Worm (Caenorhabditis elegans) whole organism, L4 larva: ENCODE measurements around the gene stdh-1.
A peak's percentile ranks its signal among the peaks of the same experiment; 100 is the strongest.

Experiments used
- T20F7.1 ChIP-seq: fragments of 200-800 bp; sonication (Bioruptor generic); optimal IDR thresholded peaks from 2 replicates; lab custom pipeline; 2018; ENCODE audit warnings: mild to moderate bottlenecking, missing genetic modification characterization, missing compliant biosample characterization
- T26A8.4 ChIP-seq: fragments of 200-800 bp; sonication (Bioruptor generic); IDR thresholded peaks from 2 replicates; pipeline ENCODE4 v1.3.6; 2022; ENCODE audit warnings: missing genetic modification characterization, missing compliant biosample characterization
- Y48G9A.11 ChIP-seq: fragments of 200-800 bp; sonication (Bioruptor generic); IDR thresholded peaks from 2 replicates; pipeline ENCODE4 v1.3.6; 2022; ENCODE audit warnings: missing genetic modification reagents, missing genetic modification characterization, missing compliant biosample characterization
- Y75B8A.6 ChIP-seq: fragments of 200-800 bp; sonication (Bioruptor generic); IDR thresholded peaks from 2 replicates; pipeline ENCODE4 v1.3.6; 2022; ENCODE audit warnings: missing genetic modification reagents, missing genetic modification characterization, missing compliant biosample characterization
- aha-1 ChIP-seq: fragments of 150-350 bp; peaks from one replicate; lab custom pipeline; 2014; ENCODE audit warnings: missing biosample characterization, missing genetic modification characterization
- aly-2 ChIP-seq: sonication (generic microtip); optimal IDR thresholded peaks from 2 replicates; lab custom pipeline; 2018; ENCODE audit warnings: missing biosample characterization, missing genetic modification characterization
- ama-1 ChIP-seq: fragments of 150-350 bp; optimal IDR thresholded peaks from 2 replicates; lab custom pipeline; 2014; ENCODE audit warnings: inconsistent platforms, mixed read lengths
- arid-1 ChIP-seq: fragments of 200-800 bp; sonication (Bioruptor generic); conservative IDR thresholded peaks from 2 replicates; pipeline ENCODE4 v1.3.6; 2022; ENCODE audit warnings: missing genetic modification reagents, missing genetic modification characterization, missing compliant biosample characterization
- ceh-28 ChIP-seq: fragments of 150-350 bp; optimal IDR thresholded peaks from 2 replicates; lab custom pipeline; 2014; ENCODE audit warnings: missing biosample characterization, missing genetic modification reagents, missing genetic modification characterization
- ces-1 ChIP-seq: fragments of 150-350 bp; sonication (generic microtip); optimal IDR thresholded peaks from 4 replicates; lab custom pipeline; 2014; ENCODE audit warnings: missing biosample characterization, missing genetic modification reagents, missing genetic modification characterization
- daf-16 ChIP-seq, 3 experiments: sonication (generic microtip); optimal IDR thresholded peaks; 2 replicates each; lab custom pipeline; 2016 to 2017; ENCODE audit warnings: missing genetic modification characterization in 3 of 3, missing genetic modification reagents in 3 of 3, mild to moderate bottlenecking in 2 of 3, missing compliant biosample characterization in 2 of 3, missing biosample characterization in 1 of 3, moderate library complexity in 1 of 3
- daf-8 ChIP-seq: fragments of 200-800 bp; sonication (Bioruptor generic); IDR thresholded peaks from 2 replicates; pipeline ENCODE4 v1.3.6; 2022; ENCODE audit warnings: missing genetic modification characterization, missing compliant biosample characterization
- dpl-1 ChIP-seq: fragments of 150-350 bp; optimal IDR thresholded peaks from 2 replicates; lab custom pipeline; 2014; ENCODE audit warnings: missing biosample characterization, missing genetic modification reagents, missing genetic modification characterization
- dve-1 ChIP-seq: sonication (generic microtip); optimal IDR thresholded peaks from 2 replicates; lab custom pipeline; 2017; ENCODE audit warnings: antibody characterized with exemption, mild to moderate bottlenecking, missing genetic modification characterization, missing compliant biosample characterization; ENCODE audit not compliant: insufficient read depth
- egl-43 ChIP-seq: fragments of 200-800 bp; sonication (Bioruptor generic); IDR thresholded peaks from 2 replicates; pipeline ENCODE4 v1.3.6; 2022; ENCODE audit warnings: missing genetic modification reagents, missing genetic modification characterization, missing compliant biosample characterization
- fos-1 ChIP-seq: fragments of 150-350 bp; optimal IDR thresholded peaks from 2 replicates; lab custom pipeline; 2014; ENCODE audit warnings: missing biosample characterization, missing genetic modification characterization
- gei-8 ChIP-seq: fragments of 200-800 bp; sonication (Bioruptor generic); optimal IDR thresholded peaks from 2 replicates; lab custom pipeline; 2018; ENCODE audit warnings: mild to moderate bottlenecking, missing genetic modification characterization, missing compliant biosample characterization
- hif-1 ChIP-seq, 2 experiments: sonication (generic microtip); optimal IDR thresholded peaks; 2 replicates each; lab custom pipeline; 2016 to 2017; ENCODE audit warnings: missing compliant biosample characterization in 2 of 2, missing genetic modification characterization in 2 of 2, missing genetic modification reagents in 2 of 2, missing genotype in 2 of 2, mild to moderate bottlenecking in 1 of 2
- lin-1 ChIP-seq: fragments of 200-800 bp; sonication (Bioruptor generic); IDR thresholded peaks from 2 replicates; pipeline ENCODE4 v1.3.6; 2022; ENCODE audit warnings: missing genetic modification reagents, missing genetic modification characterization, missing compliant biosample characterization
- lsy-2 ChIP-seq, 2 experiments: fragments of 150-350 bp in 1 of 2; sonication (generic microtip) in 1 of 2; optimal IDR thresholded peaks; 2 replicates each; lab custom pipeline; 2014 to 2017; ENCODE audit warnings: missing biosample characterization in 2 of 2, missing genetic modification characterization in 2 of 2
- madf-9 ChIP-seq: fragments of 200-800 bp; sonication (Bioruptor generic); conservative IDR thresholded peaks from 2 replicates; pipeline ENCODE4 v1.3.6; 2022; ENCODE audit warnings: missing genetic modification reagents, missing genetic modification characterization, missing compliant biosample characterization
- mes-2 ChIP-seq: sonication (generic microtip); optimal IDR thresholded peaks from 2 replicates; lab custom pipeline; 2016; ENCODE audit warnings: missing genotype, mild to moderate bottlenecking, missing genetic modification characterization, missing compliant biosample characterization; ENCODE audit not compliant: poor library complexity, severe bottlenecking
- mxl-2 ChIP-seq: fragments of 200-800 bp; sonication (Bioruptor generic); conservative IDR thresholded peaks from 2 replicates; pipeline ENCODE4 v1.3.6; 2022; ENCODE audit warnings: missing genetic modification reagents, missing genetic modification characterization, missing compliant biosample characterization
- mxl-3 ChIP-seq: fragments of 200-800 bp; sonication (Bioruptor generic); optimal IDR thresholded peaks from 2 replicates; lab custom pipeline; 2018; ENCODE audit warnings: mild to moderate bottlenecking, missing genetic modification characterization, missing compliant biosample characterization
- nhr-102 ChIP-seq: sonication (generic microtip); optimal IDR thresholded peaks from 2 replicates; lab custom pipeline; 2016; ENCODE audit warnings: mild to moderate bottlenecking, missing genetic modification characterization, moderate library complexity, missing compliant biosample characterization
- nhr-28 ChIP-seq: fragments of 150-350 bp; optimal IDR thresholded peaks from 2 replicates; lab custom pipeline; 2014; ENCODE audit warnings: missing biosample characterization, missing genetic modification characterization
- nhr-6 ChIP-seq: fragments of 150-350 bp; optimal IDR thresholded peaks from 2 replicates; lab custom pipeline; 2014; ENCODE audit warnings: missing biosample characterization, missing genetic modification characterization
- nhr-77 ChIP-seq: fragments of 150-350 bp; optimal IDR thresholded peaks from 2 replicates; lab custom pipeline; 2014; ENCODE audit warnings: missing biosample characterization, missing genetic modification characterization
- pha-4 ChIP-seq, 2 experiments: fragments of 150-350 bp in 1 of 2; fragments of 200-800 bp in 1 of 2; sonication (Bioruptor generic) in 1 of 2; IDR thresholded peaks in 1 of 2; optimal IDR thresholded peaks in 1 of 2; 2 replicates each; pipeline versions ENCODE4 v1.3.6 to Lab custom; 2014 to 2022; ENCODE audit warnings: missing genetic modification characterization in 2 of 2, missing genetic modification reagents in 2 of 2, missing biosample characterization in 1 of 2, missing compliant biosample characterization in 1 of 2
- php-3 ChIP-seq: fragments of 200-800 bp; sonication (Bioruptor generic); IDR thresholded peaks from 2 replicates; pipeline ENCODE4 v1.3.6; 2022; ENCODE audit warnings: missing genetic modification reagents, missing genetic modification characterization, missing compliant biosample characterization
- pqm-1 ChIP-seq: sonication (generic microtip); optimal IDR thresholded peaks from 2 replicates; lab custom pipeline; 2017; ENCODE audit warnings: missing biosample characterization, missing genetic modification characterization
- rbr-2 ChIP-seq: sonication (generic microtip); optimal IDR thresholded peaks from 2 replicates; lab custom pipeline; 2016; ENCODE audit warnings: missing genotype, missing genetic modification characterization, missing compliant biosample characterization
- sdz-12 ChIP-seq: fragments of 200-800 bp; sonication (Bioruptor generic); optimal IDR thresholded peaks from 2 replicates; lab custom pipeline; 2018; ENCODE audit warnings: mild to moderate bottlenecking, missing genetic modification characterization, missing compliant biosample characterization
- snpc-1.2 ChIP-seq: fragments of 200-800 bp; sonication (Bioruptor generic); IDR thresholded peaks from 2 replicates; pipeline ENCODE4 v1.3.6; 2022; ENCODE audit warnings: missing genetic modification reagents, missing genetic modification characterization, missing compliant biosample characterization
- tag-97 ChIP-seq: fragments of 200-800 bp; sonication (Bioruptor generic); IDR thresholded peaks from 2 replicates; pipeline ENCODE4 v1.3.6; 2022; ENCODE audit warnings: missing genetic modification characterization, missing compliant biosample characterization
- tra-1 ChIP-seq: fragments of 200-800 bp; sonication (Bioruptor generic); IDR thresholded peaks from 2 replicates; pipeline ENCODE4 v1.3.6; 2022; ENCODE audit warnings: missing genetic modification reagents, missing genetic modification characterization, missing compliant biosample characterization
- unc-130 ChIP-seq: sonication (generic microtip); optimal IDR thresholded peaks from 2 replicates; lab custom pipeline; 2016; ENCODE audit warnings: missing genetic modification reagents, missing genetic modification characterization, missing compliant biosample characterization
- unc-62 ChIP-seq, 3 experiments: fragments of 150-350 bp in 1 of 3; sonication (generic microtip); optimal IDR thresholded peaks in 2 of 3; peaks in 1 of 3; 1 replicate in 1 of 3; 2 replicates in 2 of 3; lab custom pipeline; 2014 to 2017; ENCODE audit warnings: missing biosample characterization in 3 of 3, missing genetic modification characterization in 3 of 3, missing genetic modification reagents in 3 of 3, missing genotype in 1 of 3
- vab-7 ChIP-seq: fragments of 200-800 bp; sonication (Bioruptor generic); IDR thresholded peaks from 2 replicates; pipeline ENCODE4 v1.3.6; 2022; ENCODE audit warnings: missing genetic modification reagents, missing genetic modification characterization, missing compliant biosample characterization
- zag-1 ChIP-seq: fragments of 150-350 bp; optimal IDR thresholded peaks from 2 replicates; lab custom pipeline; 2014; ENCODE audit warnings: missing biosample characterization, missing genetic modification characterization
- zip-2 ChIP-seq: fragments of 150-350 bp; optimal IDR thresholded peaks from 2 replicates; lab custom pipeline; 2014; ENCODE audit warnings: missing biosample characterization, missing genetic modification characterization

Gene stdh-1

ce11 chrV:13907557-13908104 is 1.3 kb downstream of the stdh-1 start (continued):
- peak; percentile 70 for TF ChIP-seq nhr-102 (tag; lab: Kevin White, UChicago)
- TF ChIP-seq daf-8 = no peak
- no peak for TF ChIP-seq gei-8 (GFP tag; lab: Kevin White, UChicago)
- no peak for TF ChIP-seq tag-97 (GFP tag; lab: Robert Waterston, UW)
- TF ChIP-seq, all 104 proteins: peak for 39

- TF ChIP-seq T26A8.4 (GFP tag; lab: Robert Waterston, UW) (peak; percentile 7), arid-1 (GFP tag; lab: Robert Waterston, UW) (no peak), hif-1 (tag; optimal IDR thresholded peaks at IDR 0.05; lab: Kevin White, UChicago) (peak in 1 of 2 experiments; percentile 18), snpc-1.2 (GFP tag; lab: Robert Waterston, UW) (0 out of 2 replicates have a peak, but pooled peaks have one; percentile 6), sdz-12 (peak; percentile 60), mes-2 (tag; lab: Kevin White, UChicago) (peak; percentile 29), Y48G9A.11 (GFP tag; lab: Robert Waterston, UW) (0 out of 2 replicates have a peak, but pooled peaks have one; percentile 24), aha-1 (tag; lab: Kevin White, UChicago) (peak; percentile 72), fos-1 (tag; lab: Kevin White, UChicago) (no peak), daf-16 (GFP tag; optimal IDR thresholded peaks at IDR 0.05; lab: Kevin White, UChicago) (no peak), daf-16 (tag; optimal IDR thresholded peaks at IDR 0.05; lab: Kevin White, UChicago) (peak; percentile 3), lin-1 (0 out of 2 replicates have a peak, but pooled peaks have one; percentile 6), T20F7.1 (peak; percentile 31), rbr-2 (tag; lab: Kevin White, UChicago) (no peak)
These were observed 2.0 kb downstream of the stdh-1 start for ce11 chrV:13908120-13908915.

ce11 chrV:13908916-13909176 is 2.6 kb downstream of the stdh-1 start, which contains the start of gene C06B3.6:
Gene C06B3.6, minus strand, starts transcription at chrV:13908967.
- TF ChIP-seq aha-1 (tag; lab: Kevin White, UChicago) (peak; percentile 95), zag-1 (tag; lab: Kevin White, UChicago) (no peak), ama-1 (lab: Kevin White, UChicago) (peak; percentile 64), madf-9 (0 out of 2 replicates have a peak, but pooled peaks have one; percentile 6), dpl-1 (no peak), zip-2 (tag; lab: Kevin White, UChicago) (no peak), ces-1 (GFP tag; lab: Kevin White, UChicago) (no peak), unc-130 (no peak)

ce11 chrV:13909400-13909799 is 3.1 kb downstream of the stdh-1 start, which contains the start of gene C06B3.7:
Gene C06B3.7, plus strand, starts transcription at chrV:13909686.
- peak; percentile 57 for TF ChIP-seq nhr-102 (tag; lab: Kevin White, UChicago)
- TF ChIP-seq lsy-2 (tag; optimal IDR thresholded peaks at IDR 0.05; lab: Kevin White, UChicago) = peak; percentile 63 to 88
- TF ChIP-seq pqm-1 = peak; percentile 57
- TF ChIP-seq mxl-2 (GFP tag; lab: Robert Waterston, UW) = no peak
- peak; percentile 96 for TF ChIP-seq nhr-77 (tag; lab: Kevin White, UChicago)
- peak; percentile 81 for TF ChIP-seq ama-1 (lab: Kevin White, UChicago)
- no peak for TF ChIP-seq madf-9
- TF ChIP-seq lin-1 = peak; percentile 16; the same call in 1 of the 2 replicates
- TF ChIP-seq mxl-3 = peak; percentile 47
- TF ChIP-seq tra-1 (GFP tag; lab: Robert Waterston, UW) = peak; percentile 62; the same call in 1 of the 2 replicates
- no peak for TF ChIP-seq aly-2 (tag; lab: Kevin White, UChicago)
- TF ChIP-seq dpl-1 = peak; percentile 52
- TF ChIP-seq Y75B8A.6 (GFP tag; lab: Robert Waterston, UW) = no peak
- TF ChIP-seq unc-62 (GFP tag; optimal IDR thresholded peaks at IDR 0.05 in 1 of 2; lab: Kevin White, UChicago) = peak in 1 of 2 experiments; percentile 98
- no peak for TF ChIP-seq unc-62 (tag; optimal IDR thresholded peaks at IDR 0.05; lab: Kevin White, UChicago)
- TF ChIP-seq ceh-28 (tag; lab: Kevin White, UChicago) = no peak
- TF ChIP-seq egl-43 (GFP tag; lab: Robert Waterston, UW) = no peak
- peak; percentile 95 for TF ChIP-seq dve-1
- no peak for TF ChIP-seq gei-8 (GFP tag; lab: Kevin White, UChicago)
- TF ChIP-seq pha-4 (GFP tag; IDR thresholded peaks at IDR 0.05; lab: Robert Waterston, UW) = peak; percentile 30; the same call in 1 of the 2 replicates
- TF ChIP-seq pha-4 (tag; optimal IDR thresholded peaks at IDR 0.05; lab: Kevin White, UChicago) = peak; percentile 41
- peak; percentile 92 for TF ChIP-seq php-3 (GFP tag; lab: Robert Waterston, UW)
- TF ChIP-seq nhr-6 (tag; lab: Kevin White, UChicago) = peak; percentile 91
- TF ChIP-seq vab-7 (GFP tag; lab: Robert Waterston, UW) = no peak
- peak; percentile 95 for TF ChIP-seq nhr-28 (tag; lab: Kevin White, UChicago)
